Worm (Caenorhabditis elegans) whole organism, late embryonic: ENCODE measurements around the gene tim-1.

Experiments
- C08G9.2 ChIP-seq: sonication (generic microtip); optimal IDR thresholded peaks from 2 replicates; lab custom pipeline; 2016; ENCODE audit warnings: mild to moderate bottlenecking, missing genetic modification characterization, moderate library complexity, missing compliant biosample characterization
- C38D4.7 ChIP-seq: fragments of 200-800 bp; sonication (Bioruptor generic); optimal IDR thresholded peaks from 2 replicates; lab custom pipeline; 2018; ENCODE audit warnings: mild to moderate bottlenecking, missing genetic modification characterization, moderate library complexity, missing compliant biosample characterization
- T23F11.4 ChIP-seq: fragments of 200-800 bp; sonication (Bioruptor generic); optimal IDR thresholded peaks from 2 replicates; lab custom pipeline; 2018; ENCODE audit warnings: mild to moderate bottlenecking, missing genetic modification characterization, missing compliant biosample characterization
- Y22D7AL.16 ChIP-seq: sonication (generic microtip); optimal IDR thresholded peaks from 2 replicates; lab custom pipeline; 2016; ENCODE audit warnings: missing genetic modification characterization, missing compliant biosample characterization
- ceh-14 ChIP-seq: sonication (generic microtip); optimal IDR thresholded peaks from 2 replicates; lab custom pipeline; 2016; ENCODE audit warnings: missing genotype, missing genetic modification characterization, missing compliant biosample characterization
- ceh-2 ChIP-seq: sonication (generic microtip); optimal IDR thresholded peaks from 2 replicates; lab custom pipeline; 2016; ENCODE audit warnings: missing genotype, missing genetic modification characterization, missing compliant biosample characterization
- ceh-22 ChIP-seq: sonication (generic microtip); optimal IDR thresholded peaks from 2 replicates; lab custom pipeline; 2017; ENCODE audit warnings: missing biosample characterization, missing genetic modification characterization
- ceh-31 ChIP-seq: sonication (generic microtip); optimal IDR thresholded peaks from 2 replicates; lab custom pipeline; 2016; ENCODE audit warnings: missing genetic modification characterization, missing compliant biosample characterization
- ceh-34 ChIP-seq: sonication (generic microtip); optimal IDR thresholded peaks from 2 replicates; lab custom pipeline; 2016; ENCODE audit warnings: mild to moderate bottlenecking, missing genetic modification characterization, missing compliant biosample characterization
- ceh-48 ChIP-seq: sonication (generic microtip); optimal IDR thresholded peaks from 2 replicates; lab custom pipeline; 2016; ENCODE audit warnings: missing genetic modification characterization, inconsistent platforms, missing compliant biosample characterization
- ceh-6 ChIP-seq: fragments of 200-800 bp; sonication (Bioruptor generic); optimal IDR thresholded peaks from 2 replicates; lab custom pipeline; 2018; ENCODE audit warnings: mild to moderate bottlenecking, missing genetic modification characterization, missing compliant biosample characterization
- ceh-9 ChIP-seq: sonication (generic microtip); optimal IDR thresholded peaks from 2 replicates; lab custom pipeline; 2016; ENCODE audit warnings: mild to moderate bottlenecking, missing genetic modification characterization, inconsistent platforms, missing compliant biosample characterization
- che-1 ChIP-seq: sonication (generic microtip); optimal IDR thresholded peaks from 2 replicates; lab custom pipeline; 2016; ENCODE audit warnings: mild to moderate bottlenecking, missing genetic modification characterization, missing compliant biosample characterization
- dmd-4 ChIP-seq: sonication (generic microtip); optimal IDR thresholded peaks from 2 replicates; lab custom pipeline; 2016; ENCODE audit warnings: borderline replicate concordance, missing genetic modification characterization, missing compliant biosample characterization
- dve-1 ChIP-seq: sonication (generic microtip); optimal IDR thresholded peaks from 2 replicates; lab custom pipeline; 2017; ENCODE audit warnings: antibody characterized with exemption, mild to moderate bottlenecking, missing genetic modification characterization, missing compliant biosample characterization
- elt-2 ChIP-seq: sonication (generic microtip); optimal IDR thresholded peaks from 2 replicates; lab custom pipeline; 2016; ENCODE audit warnings: missing genetic modification reagents, missing genetic modification characterization, missing compliant biosample characterization
- elt-4 ChIP-seq: sonication (generic microtip); optimal IDR thresholded peaks from 2 replicates; lab custom pipeline; 2016; ENCODE audit warnings: missing genetic modification characterization, missing compliant biosample characterization
- ets-4 ChIP-seq: sonication (generic microtip); optimal IDR thresholded peaks from 2 replicates; lab custom pipeline; 2016; ENCODE audit warnings: missing genetic modification characterization, missing compliant biosample characterization
- fkh-10 ChIP-seq: fragments of 150-350 bp; optimal IDR thresholded peaks from 2 replicates; lab custom pipeline; 2014; ENCODE audit warnings: missing biosample characterization, missing genetic modification reagents, missing genetic modification characterization
- fkh-6 ChIP-seq: sonication (generic microtip); optimal IDR thresholded peaks from 2 replicates; lab custom pipeline; 2016; ENCODE audit warnings: missing genetic modification characterization, missing compliant biosample characterization
- hlh-15 ChIP-seq: sonication (generic microtip); optimal IDR thresholded peaks from 2 replicates; lab custom pipeline; 2016; ENCODE audit warnings: missing genetic modification characterization, missing compliant biosample characterization
- hlh-30 ChIP-seq: sonication (generic microtip); optimal IDR thresholded peaks from 2 replicates; lab custom pipeline; 2017; ENCODE audit warnings: antibody characterized with exemption, missing genetic modification characterization, missing compliant biosample characterization; ENCODE audit not compliant: insufficient read depth
- hlh-8 ChIP-seq: sonication (generic microtip); optimal IDR thresholded peaks from 2 replicates; lab custom pipeline; 2016; ENCODE audit warnings: missing genotype, missing genetic modification characterization, missing compliant biosample characterization
- lin-11 ChIP-seq: fragments of 200-800 bp; sonication (Bioruptor generic); optimal IDR thresholded peaks from 2 replicates; lab custom pipeline; 2018; ENCODE audit warnings: mild to moderate bottlenecking, missing genetic modification characterization, missing compliant biosample characterization
- mec-3 ChIP-seq: sonication (generic microtip); optimal IDR thresholded peaks from 2 replicates; lab custom pipeline; 2016; ENCODE audit warnings: borderline replicate concordance, missing genetic modification characterization, missing compliant biosample characterization
- nfya-1 ChIP-seq: sonication (generic microtip); optimal IDR thresholded peaks from 2 replicates; lab custom pipeline; 2017; ENCODE audit warnings: missing genetic modification characterization, mild to moderate bottlenecking, missing compliant biosample characterization, antibody characterized with exemption, moderate library complexity
- nhr-11 ChIP-seq: fragments of 150-350 bp; optimal IDR thresholded peaks from 2 replicates; lab custom pipeline; 2014; ENCODE audit warnings: missing biosample characterization, missing genetic modification characterization
- nhr-232 ChIP-seq: sonication (generic microtip); optimal IDR thresholded peaks from 2 replicates; lab custom pipeline; 2016; ENCODE audit warnings: missing genetic modification characterization, missing compliant biosample characterization
- npax-4 ChIP-seq: sonication (generic microtip); optimal IDR thresholded peaks from 2 replicates; lab custom pipeline; 2016; ENCODE audit warnings: missing genetic modification characterization, missing compliant biosample characterization
- pat-9 ChIP-seq: fragments of 200-800 bp; sonication (Bioruptor generic); optimal IDR thresholded peaks from 2 replicates; lab custom pipeline; 2018; ENCODE audit warnings: mild to moderate bottlenecking, missing genetic modification characterization, moderate library complexity, missing compliant biosample characterization
- pha-2 ChIP-seq: sonication (generic microtip); optimal IDR thresholded peaks from 2 replicates; lab custom pipeline; 2017; ENCODE audit warnings: mild to moderate bottlenecking, missing genetic modification characterization, missing compliant biosample characterization
- pqm-1 ChIP-seq: sonication (generic microtip); optimal IDR thresholded peaks from 2 replicates; lab custom pipeline; 2016; ENCODE audit warnings: missing genetic modification characterization, missing compliant biosample characterization
- ref-2 ChIP-seq: sonication (generic microtip); optimal IDR thresholded peaks from 2 replicates; lab custom pipeline; 2016; ENCODE audit warnings: missing genetic modification characterization, missing compliant biosample characterization
- sdc-2 ChIP-seq: sonication (generic microtip); optimal IDR thresholded peaks from 2 replicates; lab custom pipeline; 2016; ENCODE audit warnings: missing genotype, missing genetic modification characterization, missing compliant biosample characterization
- sox-4 ChIP-seq: sonication (generic microtip); optimal IDR thresholded peaks from 2 replicates; lab custom pipeline; 2017; ENCODE audit warnings: mild to moderate bottlenecking, missing genetic modification characterization, inconsistent platforms, missing compliant biosample characterization
- syd-9 ChIP-seq: sonication (generic microtip); optimal IDR thresholded peaks from 2 replicates; lab custom pipeline; 2016; ENCODE audit warnings: mild to moderate bottlenecking, missing genetic modification characterization, moderate library complexity, missing compliant biosample characterization
- tbx-2 ChIP-seq: sonication (generic microtip); optimal IDR thresholded peaks from 2 replicates; lab custom pipeline; 2016; ENCODE audit warnings: missing genetic modification characterization, missing compliant biosample characterization
- ttx-3 ChIP-seq: sonication (generic microtip); optimal IDR thresholded peaks from 2 replicates; lab custom pipeline; 2016; ENCODE audit warnings: missing genetic modification reagents, missing genetic modification characterization, missing compliant biosample characterization
- unc-42 ChIP-seq: sonication (generic microtip); optimal IDR thresholded peaks from 2 replicates; lab custom pipeline; 2016; ENCODE audit warnings: missing genotype, missing genetic modification characterization, missing compliant biosample characterization
- unc-86 ChIP-seq: sonication (generic microtip); optimal IDR thresholded peaks from 2 replicates; lab custom pipeline; 2016; ENCODE audit warnings: missing genetic modification characterization, missing compliant biosample characterization
- zip-5 ChIP-seq: sonication (generic microtip); optimal IDR thresholded peaks from 2 replicates; lab custom pipeline; 2016; ENCODE audit warnings: missing genetic modification characterization, missing compliant biosample characterization

Gene tim-1

DNA sequence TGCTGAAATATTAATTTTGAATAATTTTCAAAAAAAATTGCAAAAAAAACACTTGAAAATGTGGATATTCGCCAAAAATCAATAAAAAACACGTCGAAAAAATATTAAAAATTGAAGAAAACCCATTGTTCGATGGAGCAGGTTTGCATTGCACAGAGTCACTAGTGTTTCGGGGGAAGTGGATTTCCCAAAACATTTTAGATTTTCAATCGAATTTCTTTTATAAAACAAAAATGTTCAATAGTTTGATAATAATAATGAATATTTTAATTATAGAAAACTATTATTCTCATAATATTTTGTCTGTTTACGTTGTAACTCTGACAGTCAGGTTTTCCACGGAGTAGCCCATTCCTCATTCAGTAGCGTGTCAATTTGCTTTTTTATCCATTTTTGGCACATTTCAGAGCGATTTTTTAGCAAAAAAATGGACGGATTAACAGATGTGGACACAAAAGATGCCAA, 31.3 kb downstream of the tim-1 start, which contains the start of the genes gex-4 and gphr-1:
Gene gex-4, minus strand, starts transcription at position 2 of the 465 bp plus-strand sequence.
Gene gphr-1, plus strand, starts transcription at position 415 of the 465 bp plus-strand sequence.
- no peak for TF ChIP-seq fkh-6
- peak; percentile 30 for TF ChIP-seq ets-4 (tag; lab: Kevin White, UChicago)
- no peak for TF ChIP-seq npax-4 (tag; lab: Kevin White, UChicago)
- TF ChIP-seq ceh-22 (tag; lab: Kevin White, UChicago) = no peak
- peak; percentile 45 for TF ChIP-seq elt-2
- TF ChIP-seq ceh-2 (tag; lab: Kevin White, UChicago) = peak; percentile 7
- TF ChIP-seq hlh-15 = no peak
- no peak for TF ChIP-seq hlh-30
- TF ChIP-seq ttx-3 (tag; lab: Kevin White, UChicago) = peak; percentile 1
- TF ChIP-seq ceh-48 = peak; percentile 78
- peak; percentile 24 for TF ChIP-seq unc-42
- TF ChIP-seq nfya-1 (tag; lab: Kevin White, UChicago) = peak; percentile 7
- peak; percentile 42 for TF ChIP-seq hlh-8 (tag; lab: Kevin White, UChicago)
- TF ChIP-seq C08G9.2 (tag; lab: Kevin White, UChicago) = peak; percentile 47
- peak; percentile 20 for TF ChIP-seq ceh-14 (tag; lab: Kevin White, UChicago)
- TF ChIP-seq unc-86 (tag; lab: Kevin White, UChicago) = peak; percentile 36
- TF ChIP-seq tbx-2 = peak; percentile 65
- TF ChIP-seq ceh-9 = no peak
- TF ChIP-seq zip-5 (tag; lab: Kevin White, UChicago) = peak; percentile 81
- TF ChIP-seq ceh-31 (tag; lab: Kevin White, UChicago) = peak; percentile 75

DNA sequence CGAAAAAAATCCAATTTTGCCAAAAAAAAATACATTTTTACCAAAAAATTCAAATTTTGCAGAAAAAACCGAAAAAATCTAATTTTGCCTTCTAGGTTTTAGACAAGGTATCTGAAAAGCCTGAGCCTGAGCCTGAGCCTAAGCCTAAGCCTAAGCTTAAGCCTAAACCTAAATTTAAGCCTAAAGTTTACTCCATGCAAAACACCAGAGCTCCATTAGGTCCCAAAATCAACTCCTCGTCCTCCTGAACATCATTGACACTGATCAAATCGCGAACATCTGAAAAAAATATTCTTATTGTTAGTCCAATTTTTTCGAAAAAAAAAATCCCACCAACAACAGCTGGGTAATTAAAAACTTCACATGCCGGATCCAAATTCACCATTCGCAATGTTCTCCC, 31.9 kb downstream of the tim-1 start:
- TF ChIP-seq pha-2 (tag; lab: Kevin White, UChicago) (no peak), Y22D7AL.16 (tag; lab: Kevin White, UChicago) (no peak), ceh-6 (GFP tag; lab: Kevin White, UChicago) (no peak), sox-4 (no peak), dmd-4 (no peak), mec-3 (tag; lab: Kevin White, UChicago) (no peak), ceh-9 (no peak), ceh-31 (tag; lab: Kevin White, UChicago) (no peak), hlh-15 (no peak), fkh-10 (GFP tag; lab: Kevin White, UChicago) (no peak), pat-9 (no peak), fkh-6 (no peak), ceh-48 (no peak), hlh-8 (tag; lab: Kevin White, UChicago) (no peak), che-1 (tag; lab: Kevin White, UChicago) (no peak)

DNA sequence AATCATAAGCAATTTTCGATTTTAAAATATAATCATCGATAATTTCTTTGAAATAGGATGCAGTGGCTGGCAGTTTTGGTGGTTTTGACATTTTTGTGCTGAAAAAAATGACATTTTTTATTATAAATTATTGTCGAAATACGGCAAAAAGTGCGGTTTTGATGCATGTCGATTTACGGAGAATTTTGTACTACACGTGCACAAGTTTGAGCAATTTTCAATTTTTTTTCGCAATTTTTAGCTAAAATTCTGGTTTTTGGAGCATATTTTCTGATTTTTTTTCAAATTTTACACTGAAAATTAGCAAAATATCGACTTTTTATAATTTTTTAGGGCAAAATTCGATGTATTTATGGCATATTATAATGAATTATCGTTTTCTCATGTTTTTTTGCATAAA, 34.4 kb downstream of the tim-1 start, which contains the start of gene Y75B8A.13:
Gene Y75B8A.13, minus strand, starts transcription at position 101 of the 400 bp plus-strand sequence.
- TF ChIP-seq syd-9 (tag; lab: Kevin White, UChicago) (no peak), pat-9 (no peak), nhr-11 (tag; lab: Kevin White, UChicago) (no peak), T23F11.4 (no peak), sdc-2 (no peak), ceh-48 (no peak), C08G9.2 (tag; lab: Kevin White, UChicago) (no peak), dve-1 (tag; lab: Kevin White, UChicago) (no peak), C38D4.7 (GFP tag; lab: Kevin White, UChicago) (no peak), ceh-34 (no peak), elt-2 (no peak), lin-11 (tag; lab: Kevin White, UChicago) (no peak), elt-4 (tag; lab: Kevin White, UChicago) (no peak), ref-2 (tag; lab: Kevin White, UChicago) (no peak), pqm-1 (tag; lab: Kevin White, UChicago) (no peak), ets-4 (tag; lab: Kevin White, UChicago) (no peak), mec-3 (tag; lab: Kevin White, UChicago) (no peak), nhr-232 (tag; lab: Kevin White, UChicago) (no peak), unc-42 (no peak)
